Worm (Caenorhabditis elegans): ENCODE results near the gene ZK673.1.

DNA sequence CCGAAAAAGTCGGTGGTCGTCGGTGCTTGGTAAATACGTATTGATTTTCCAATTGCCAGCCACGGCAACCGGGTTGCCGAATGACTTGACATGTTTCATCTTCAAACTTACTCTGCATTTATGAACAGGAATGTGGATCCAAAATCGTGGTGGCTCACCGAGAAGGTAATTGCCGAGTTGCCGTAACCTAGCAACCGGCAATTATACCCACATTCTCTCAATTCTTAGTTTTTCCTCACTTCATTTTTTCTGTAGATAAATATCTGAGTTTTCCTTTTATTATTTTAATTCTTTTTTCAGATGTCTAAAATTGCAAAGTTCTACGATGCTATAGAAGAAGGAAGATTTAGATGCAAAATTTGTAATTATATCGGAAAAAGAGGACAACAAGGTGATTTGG is 9.7 kb downstream of the ZK673.1 start, which contains the start of gene ZK673.4:
- TF ChIP-seq flt-1 (GFP tag; IDR thresholded peaks at IDR 0.05) (no peak), tab-1 (GFP tag; IDR thresholded peaks at IDR 0.05) (no peak), med-1 (GFP tag; optimal IDR thresholded peaks at IDR 0.05; ENCODE audit: insufficient read depth) (no peak), ztf-29 (GFP tag; IDR thresholded peaks at IDR 0.05) (no peak), T22C8.4 (GFP tag; IDR thresholded peaks at IDR 0.05) (no peak), ztf-23 (GFP tag; IDR thresholded peaks at IDR 0.05) (no peak), ref-1 (GFP tag; conservative IDR thresholded peaks at IDR 0.05) (no peak), klf-2 (GFP tag; conservative IDR thresholded peaks at IDR 0.05) (no peak), cog-1 (tag; optimal IDR thresholded peaks at IDR 0.05) (no peak)
